Worm (Caenorhabditis elegans): ENCODE results near the gene T16G1.18.

DNA sequence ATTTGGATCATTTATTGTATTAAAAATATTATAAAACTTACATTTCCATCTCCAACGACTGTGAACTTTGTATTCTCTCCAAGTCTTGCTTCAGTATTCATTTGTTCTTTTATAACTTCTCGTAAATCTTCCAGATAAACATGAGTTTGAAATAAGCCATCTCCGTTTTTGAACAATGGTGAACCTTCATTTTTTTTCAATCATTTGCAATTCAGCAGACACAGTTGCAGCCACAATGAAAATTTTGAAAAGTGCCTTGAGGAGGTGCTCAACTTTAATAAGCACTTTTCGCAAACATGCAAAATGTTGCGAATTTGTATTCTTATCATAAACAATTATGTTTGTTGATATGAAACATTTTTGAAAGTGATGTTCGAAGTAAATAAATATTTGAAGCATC lies 6.9 kb upstream of the T16G1.18 start, which contains the start of gene T16G1.3:
- no peak for TF ChIP-seq tbx-37 (GFP tag; conservative IDR thresholded peaks at IDR 0.05)
- TF ChIP-seq hmg-4 (GFP tag; optimal IDR thresholded peaks at IDR 0.05) = no peak
- TF ChIP-seq flt-1 (GFP tag; IDR thresholded peaks at IDR 0.05) = no peak
- TF ChIP-seq hnd-1 (tag; optimal IDR thresholded peaks at IDR 0.05) = no peak
- no peak for TF ChIP-seq ceh-36 (tag; optimal IDR thresholded peaks at IDR 0.05)
- no peak for TF ChIP-seq ama-1 (optimal IDR thresholded peaks at IDR 0.05)
- TF ChIP-seq scrt-1 (GFP tag; IDR thresholded peaks at IDR 0.05) = no peak
- no peak for TF ChIP-seq F13C5.2 (tag; optimal IDR thresholded peaks at IDR 0.05)
- TF ChIP-seq ets-7 (tag; optimal IDR thresholded peaks at IDR 0.05) = no peak
- TF ChIP-seq ceh-13 (GFP tag; optimal IDR thresholded peaks at IDR 0.05) = no peak
